Fruit fly (Drosophila melanogaster) Kc167 (cell line): ENCODE data around the gene CG43221.

Source experiments
- Myc ChIP-seq: fragments of >200 bp; optimal IDR thresholded peaks from 2 replicates; lab custom pipeline; 2017; ENCODE audit warnings: missing external identifiers
- Sin3A ChIP-seq: fragments of >200 bp; optimal IDR thresholded peaks from 2 replicates; lab custom pipeline; 2018; ENCODE audit warnings: missing external identifiers
- h ChIP-seq: fragments of >200 bp; optimal IDR thresholded peaks from 3 replicates; lab custom pipeline; 2018; ENCODE audit warnings: missing external identifiers
- insv ChIP-seq: fragments of >200 bp; optimal IDR thresholded peaks from 3 replicates; lab custom pipeline; 2018; ENCODE audit warnings: missing external identifiers
- psq ChIP-seq: fragments of >200 bp; optimal IDR thresholded peaks from 2 replicates; lab custom pipeline; 2017; ENCODE audit warnings: missing external identifiers
- ttk ChIP-seq: sonication (Bioruptor generic); optimal IDR thresholded peaks from 2 replicates; lab custom pipeline; 2017; ENCODE audit warnings: missing external identifiers

dm6 chr2L:17466950-17467349 lies 18.6 kb upstream of the CG43221 start:
- TF ChIP-seq h (lab: Kevin White, UChicago) = no peak
- no peak for TF ChIP-seq Myc (lab: Kevin White, UChicago)
- TF ChIP-seq Sin3A (lab: Kevin White, UChicago) = no peak
- no peak for TF ChIP-seq ttk (lab: Kevin White, UChicago)
- TF ChIP-seq psq (lab: Kevin White, UChicago) = no peak
- no peak for TF ChIP-seq insv (lab: Kevin White, UChicago)
